Worm (Caenorhabditis elegans) whole organism, L2 larva: ENCODE results near the gene acbp-5.

Experiments used
- R02D3.7 ChIP-seq: fragments of 150-350 bp; optimal IDR thresholded peaks from 2 replicates; lab custom pipeline; 2014; ENCODE audit warnings: missing biosample characterization, missing genetic modification characterization
- ZK546.5 ChIP-seq: sonication (generic microtip); optimal IDR thresholded peaks from 2 replicates; lab custom pipeline; 2017; ENCODE audit warnings: missing biosample characterization, missing genetic modification characterization
- aly-2 ChIP-seq: fragments of 150-350 bp; optimal IDR thresholded peaks from 2 replicates; lab custom pipeline; 2014; ENCODE audit warnings: missing biosample characterization, missing genetic modification characterization
- ama-1 ChIP-seq: fragments of 150-350 bp; optimal IDR thresholded peaks from 2 replicates; lab custom pipeline; 2018; ENCODE audit warnings: inconsistent platforms
- lsy-2 ChIP-seq, 2 experiments: fragments of 150-350 bp in 1 of 2; sonication (generic microtip) in 1 of 2; optimal IDR thresholded peaks; 2 replicates each; lab custom pipeline; 2014 to 2017; ENCODE audit warnings: missing biosample characterization in 2 of 2, missing genetic modification characterization in 2 of 2
- nhr-237 ChIP-seq: fragments of 150-350 bp; optimal IDR thresholded peaks from 2 replicates; lab custom pipeline; 2014; ENCODE audit warnings: missing biosample characterization, missing genetic modification characterization
- nhr-25 ChIP-seq: fragments of 150-350 bp; sonication (generic microtip); optimal IDR thresholded peaks from 3 replicates; lab custom pipeline; 2014; ENCODE audit warnings: missing biosample characterization, missing genetic modification characterization
- skn-1 ChIP-seq: sonication (generic microtip); optimal IDR thresholded peaks from 2 replicates; lab custom pipeline; 2017; ENCODE audit warnings: missing biosample characterization, missing genetic modification characterization
- unc-55 ChIP-seq: fragments of 150-350 bp; sonication (generic microtip); optimal IDR thresholded peaks from 3 replicates; lab custom pipeline; 2014; ENCODE audit warnings: missing biosample characterization, missing genetic modification reagents, missing genetic modification characterization
- unc-62 ChIP-seq: fragments of 150-350 bp; optimal IDR thresholded peaks from 2 replicates; lab custom pipeline; 2014; ENCODE audit warnings: missing biosample characterization, missing genetic modification reagents, missing genetic modification characterization
- zag-1 ChIP-seq: fragments of 150-350 bp; optimal IDR thresholded peaks from 2 replicates; lab custom pipeline; 2014; ENCODE audit warnings: missing biosample characterization, missing genetic modification characterization

DNA sequence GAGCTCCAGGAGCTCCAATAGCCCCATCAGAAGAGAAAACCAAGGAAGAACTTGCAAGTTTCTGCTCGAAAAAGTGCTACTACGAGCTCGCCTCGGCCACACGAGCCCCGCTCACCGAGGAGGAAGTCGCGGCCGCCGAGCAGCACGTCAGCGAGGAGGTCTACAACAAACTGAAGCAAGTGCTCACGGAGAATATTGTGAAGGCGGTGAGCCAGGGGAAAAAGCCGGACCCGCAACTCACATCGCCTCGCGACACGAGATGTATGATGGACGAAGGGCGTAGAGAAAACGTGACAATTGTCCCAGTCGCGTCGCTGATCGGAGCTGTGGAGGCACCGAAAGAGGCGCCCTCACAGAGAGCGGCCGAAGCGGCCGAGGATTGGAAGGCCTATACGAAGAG, 11.2 kb upstream of the acbp-5 start:
- no peak for TF ChIP-seq unc-62 (GFP tag; lab: Kevin White, UChicago)
- TF ChIP-seq nhr-237, result no peak
- TF ChIP-seq skn-1 (tag; lab: Kevin White, UChicago), result no peak
- TF ChIP-seq aly-2 (tag; lab: Kevin White, UChicago), result no peak
- TF ChIP-seq zag-1 (tag; lab: Kevin White, UChicago), result no peak
- TF ChIP-seq ZK546.5 (tag; lab: Kevin White, UChicago), result no peak
- TF ChIP-seq nhr-25, result no peak
- TF ChIP-seq R02D3.7 (tag; lab: Kevin White, UChicago), result no peak
- no peak for TF ChIP-seq ama-1 (lab: Kevin White, UChicago)
- no peak for TF ChIP-seq lsy-2 (tag; optimal IDR thresholded peaks at IDR 0.05; lab: Kevin White, UChicago)
- TF ChIP-seq unc-55, result no peak
